Fruit fly (Drosophila melanogaster) whole organism, embryonic: ENCODE measurements around the gene pigs.

ENCODE experiments used
- Atf-2 ChIP-seq: fragments of 200-800 bp; sonication (Bioruptor generic); optimal IDR thresholded peaks from 2 replicates; lab custom pipeline; 2016; ENCODE audit warnings: missing biosample characterization, missing genetic modification characterization
- BtbVII ChIP-seq: fragments of 200-800 bp; sonication (Bioruptor generic); optimal IDR thresholded peaks from 3 replicates; lab custom pipeline; 2017; ENCODE audit warnings: missing biosample characterization, mild to moderate bottlenecking, missing genetic modification characterization
- CG10267 ChIP-seq: fragments of 200-800 bp; sonication (Bioruptor generic); optimal IDR thresholded peaks from 2 replicates; lab custom pipeline; 2018; ENCODE audit warnings: missing biosample characterization, mild to moderate bottlenecking, missing genetic modification characterization, moderate library complexity
- CG11696 ChIP-seq: fragments of 200-800 bp; sonication (Bioruptor generic); IDR thresholded peaks from 2 replicates; pipeline ENCODE4 v1.3.6; 2022; ENCODE audit warnings: missing biosample characterization, missing genetic modification characterization
- CG12155 ChIP-seq: fragments of 200-800 bp; sonication (Bioruptor generic); optimal IDR thresholded peaks from 3 replicates; lab custom pipeline; 2016; ENCODE audit warnings: missing biosample characterization, missing genetic modification characterization
- CG14965 ChIP-seq: fragments of 200-800 bp; sonication (Bioruptor generic); optimal IDR thresholded peaks from 2 replicates; lab custom pipeline; 2016; ENCODE audit warnings: missing biosample characterization, missing genetic modification characterization, borderline replicate concordance
- CG16779 ChIP-seq: fragments of 200-800 bp; sonication (Bioruptor generic); IDR thresholded peaks from 2 replicates; pipeline ENCODE4 v1.3.6; 2022; ENCODE audit warnings: missing biosample characterization, missing genetic modification characterization
- CG17385 ChIP-seq: fragments of 200-800 bp; sonication (Bioruptor generic); optimal IDR thresholded peaks from 3 replicates; lab custom pipeline; 2018; ENCODE audit warnings: missing biosample characterization, mild to moderate bottlenecking, missing genetic modification characterization
- CG18619 ChIP-seq: fragments of 200-800 bp; sonication (Bioruptor generic); optimal IDR thresholded peaks from 3 replicates; lab custom pipeline; 2017; ENCODE audit warnings: missing biosample characterization, mild to moderate bottlenecking, missing genetic modification characterization
- CG2116 ChIP-seq: fragments of 200-800 bp; sonication (Bioruptor generic); optimal IDR thresholded peaks from 3 replicates; lab custom pipeline; 2018; ENCODE audit warnings: missing biosample characterization, mild to moderate bottlenecking, missing genetic modification characterization
- CG30403 ChIP-seq: fragments of 200-800 bp; sonication (Bioruptor generic); optimal IDR thresholded peaks from 3 replicates; lab custom pipeline; 2016; ENCODE audit warnings: missing biosample characterization, missing genetic modification characterization
- CG31365 ChIP-seq: fragments of 200-800 bp; sonication (Bioruptor generic); optimal IDR thresholded peaks from 2 replicates; lab custom pipeline; 2018; ENCODE audit warnings: missing biosample characterization, mild to moderate bottlenecking, missing genetic modification characterization
- CG32532 ChIP-seq: fragments of 200-800 bp; sonication (Bioruptor generic); IDR thresholded peaks from 2 replicates; pipeline ENCODE4 v1.3.6; 2022; ENCODE audit warnings: missing biosample characterization, missing genetic modification characterization
- CG3847 ChIP-seq: fragments of 200-800 bp; sonication (Bioruptor generic); IDR thresholded peaks from 2 replicates; pipeline ENCODE4 v1.3.6; 2022; ENCODE audit warnings: missing biosample characterization, missing genetic modification characterization
- CG3995 ChIP-seq: fragments of 200-800 bp; sonication (Bioruptor generic); optimal IDR thresholded peaks from 3 replicates; lab custom pipeline; 2016; ENCODE audit warnings: missing biosample characterization, missing genetic modification characterization
- CG6272 ChIP-seq: fragments of 200-800 bp; sonication (Bioruptor generic); IDR thresholded peaks from 2 replicates; pipeline ENCODE4 v1.3.6; 2022; ENCODE audit warnings: missing biosample characterization, missing genetic modification characterization
- CG6689 ChIP-seq: fragments of 200-800 bp; sonication (Bioruptor generic); IDR thresholded peaks from 2 replicates; pipeline ENCODE4 v1.3.6; 2022; ENCODE audit warnings: missing biosample characterization, missing genetic modification characterization
- CG6813 ChIP-seq: fragments of 200-800 bp; sonication (Bioruptor generic); optimal IDR thresholded peaks from 2 replicates; lab custom pipeline; 2017; ENCODE audit warnings: missing biosample characterization, missing genetic modification characterization, mild to moderate bottlenecking, moderate library complexity, missing genetic modification reagents
- CG6854 ChIP-seq: fragments of 200-800 bp; sonication (Bioruptor generic); optimal IDR thresholded peaks from 3 replicates; lab custom pipeline; 2017; ENCODE audit warnings: missing biosample characterization, mild to moderate bottlenecking, missing genetic modification characterization
- CG7556 ChIP-seq: fragments of 200-800 bp; sonication (Bioruptor generic); optimal IDR thresholded peaks from 2 replicates; lab custom pipeline; 2017; ENCODE audit warnings: missing biosample characterization, mild to moderate bottlenecking, missing genetic modification characterization
- CG7786 ChIP-seq: fragments of 200-800 bp; sonication (Bioruptor generic); optimal IDR thresholded peaks from 2 replicates; lab custom pipeline; 2016; ENCODE audit warnings: missing biosample characterization, missing genetic modification characterization
- Dip2 ChIP-seq: fragments of 200-800 bp; sonication (Bioruptor generic); IDR thresholded peaks from 2 replicates; pipeline ENCODE4 v1.3.6; 2022; ENCODE audit warnings: missing biosample characterization, missing genetic modification characterization
- Dip3 ChIP-seq: fragments of 200-800 bp; sonication (Bioruptor generic); optimal IDR thresholded peaks from 3 replicates; lab custom pipeline; 2016; ENCODE audit warnings: missing biosample characterization, missing genetic modification characterization
- Dll ChIP-seq: fragments of 200-800 bp; sonication (Bioruptor generic); IDR thresholded peaks from 4 replicates; pipeline ENCODE4 v1.3.6; 2022; ENCODE audit warnings: missing biosample characterization, missing genetic modification characterization; ENCODE audit not compliant: partially characterized antibody
- Fer1 ChIP-seq: fragments of 200-800 bp; sonication (Bioruptor generic); optimal IDR thresholded peaks from 2 replicates; lab custom pipeline; 2017; ENCODE audit warnings: missing biosample characterization, mild to moderate bottlenecking, missing genetic modification characterization
- HLH4C ChIP-seq: fragments of 200-800 bp; sonication (Bioruptor generic); IDR thresholded peaks from 3 replicates; pipeline ENCODE4 v1.3.6; 2022; ENCODE audit warnings: missing biosample characterization, missing genetic modification characterization; ENCODE audit not compliant: partially characterized antibody
- MTF-1 ChIP-seq: fragments of 200-800 bp; sonication (Bioruptor generic); optimal IDR thresholded peaks from 2 replicates; lab custom pipeline; 2018; ENCODE audit warnings: missing biosample characterization, mild to moderate bottlenecking, missing genetic modification characterization, borderline replicate concordance
- Med ChIP-seq: fragments of 200-800 bp; sonication (Bioruptor generic); peaks from one replicate; lab custom pipeline; 2016; ENCODE audit warnings: missing biosample characterization, missing genetic modification characterization, mild to moderate bottlenecking, inconsistent platforms, moderate library complexity
- Ptx1 ChIP-seq: fragments of 200-800 bp; sonication (Bioruptor generic); IDR thresholded peaks from 2 replicates; pipeline ENCODE4 v1.3.6; 2022; ENCODE audit warnings: missing biosample characterization, missing genetic modification characterization
- TFAM ChIP-seq: fragments of 200-800 bp; sonication (Bioruptor generic); optimal IDR thresholded peaks from 2 replicates; lab custom pipeline; 2017; ENCODE audit warnings: missing biosample characterization, missing genetic modification characterization, inconsistent platforms
- ara ChIP-seq: fragments of 200-800 bp; sonication (Bioruptor generic); IDR thresholded peaks from 2 replicates; pipeline ENCODE4 v1.3.6; 2022; ENCODE audit warnings: missing biosample characterization, missing genetic modification characterization
- bcd ChIP-seq: fragments of 200-800 bp; sonication (Bioruptor generic); optimal IDR thresholded peaks from 2 replicates; lab custom pipeline; 2017; ENCODE audit warnings: missing biosample characterization, mild to moderate bottlenecking, missing genetic modification characterization
- bowl ChIP-seq: fragments of 200-800 bp; sonication (Bioruptor generic); IDR thresholded peaks from 2 replicates; pipeline ENCODE4 v1.3.6; 2022; ENCODE audit warnings: missing biosample characterization, missing genetic modification characterization
- disco-r ChIP-seq: fragments of 200-800 bp; sonication (Bioruptor generic); optimal IDR thresholded peaks from 2 replicates; lab custom pipeline; 2016; ENCODE audit warnings: missing biosample characterization, missing genetic modification characterization
- dpn ChIP-seq, 2 experiments: fragments of 200-800 bp; sonication (Bioruptor generic); optimal IDR thresholded peaks; 3 replicates each; lab custom pipeline; 2016; ENCODE audit warnings: missing biosample characterization in 2 of 2, missing genetic modification characterization in 2 of 2
- ewg ChIP-seq: fragments of 200-800 bp; sonication (Bioruptor generic); optimal IDR thresholded peaks from 3 replicates; lab custom pipeline; 2017; ENCODE audit warnings: mild to moderate bottlenecking, missing biosample characterization, missing genetic modification reagents, missing genetic modification characterization
- hb ChIP-seq: fragments of 200-800 bp; sonication (Bioruptor generic); IDR thresholded peaks from 3 replicates; pipeline ENCODE4 v1.3.6; 2022; ENCODE audit warnings: missing biosample characterization, missing genetic modification characterization; ENCODE audit not compliant: partially characterized antibody
- insv ChIP-seq, 2 experiments: fragments of 200-800 bp; sonication (Bioruptor generic); optimal IDR thresholded peaks; 3 replicates each; lab custom pipeline; 2016 to 2018; ENCODE audit warnings: missing biosample characterization in 2 of 2, missing genetic modification characterization in 2 of 2
- lbe ChIP-seq: fragments of 200-800 bp; sonication (Bioruptor generic); optimal IDR thresholded peaks from 2 replicates; lab custom pipeline; 2016; ENCODE audit warnings: missing biosample characterization, mild to moderate bottlenecking, missing genetic modification characterization
- lov ChIP-seq, 2 experiments: fragments of 200-800 bp in 1 of 2; fragments of >200 bp in 1 of 2; sonication (Bioruptor generic) in 1 of 2; IDR thresholded peaks in 1 of 2; optimal IDR thresholded peaks in 1 of 2; 2 replicates in 1 of 2; 3 replicates in 1 of 2; pipeline versions ENCODE4 v1.3.6 to Lab custom; 2017 to 2022; ENCODE audit warnings: missing biosample characterization in 1 of 2, missing genetic modification characterization in 1 of 2
- p53 ChIP-seq: fragments of 200-800 bp; sonication (Bioruptor generic); optimal IDR thresholded peaks from 2 replicates; lab custom pipeline; 2016; ENCODE audit warnings: missing biosample characterization, missing genetic modification characterization
- pita ChIP-seq: fragments of 200-800 bp; sonication (Bioruptor generic); optimal IDR thresholded peaks from 2 replicates; lab custom pipeline; 2017; ENCODE audit warnings: missing biosample characterization, mild to moderate bottlenecking, missing genetic modification characterization
- pzg ChIP-seq: fragments of 200-800 bp; sonication (Bioruptor generic); optimal IDR thresholded peaks from 3 replicates; lab custom pipeline; 2018; ENCODE audit warnings: missing biosample characterization, mild to moderate bottlenecking, missing genetic modification characterization, moderate library complexity
- repo ChIP-seq: fragments of 200-800 bp; sonication (Bioruptor generic); optimal IDR thresholded peaks from 2 replicates; lab custom pipeline; 2016; ENCODE audit warnings: missing biosample characterization, missing genetic modification characterization
- schlank ChIP-seq: fragments of 200-800 bp; sonication (Bioruptor generic); optimal IDR thresholded peaks from 2 replicates; lab custom pipeline; 2018; ENCODE audit warnings: missing biosample characterization, mild to moderate bottlenecking, missing genetic modification characterization
- sr ChIP-seq: fragments of 200-800 bp; sonication (Bioruptor generic); IDR thresholded peaks from 3 replicates; pipeline ENCODE4 v1.3.6; 2022; ENCODE audit warnings: missing biosample characterization, missing genetic modification characterization
- tgo ChIP-seq: fragments of 200-800 bp; sonication (Bioruptor generic); IDR thresholded peaks from 3 replicates; pipeline ENCODE4 v1.3.6; 2022; ENCODE audit warnings: missing biosample characterization, missing genetic modification characterization
- vvl ChIP-seq: fragments of 200-800 bp; sonication (Bioruptor generic); IDR thresholded peaks from 2 replicates; pipeline ENCODE4 v1.3.6; 2022; ENCODE audit warnings: missing biosample characterization, missing genetic modification characterization
- z ChIP-seq: fragments of 200-800 bp; sonication (Bioruptor generic); IDR thresholded peaks from 3 replicates; pipeline ENCODE4 v1.3.6; 2022; ENCODE audit warnings: missing biosample characterization, missing genetic modification characterization
- zen ChIP-seq: fragments of 200-800 bp; sonication (Bioruptor generic); optimal IDR thresholded peaks from 3 replicates; lab custom pipeline; 2018; ENCODE audit warnings: missing biosample characterization, mild to moderate bottlenecking, missing genetic modification characterization, moderate library complexity
- zf30C ChIP-seq: fragments of 200-800 bp; sonication (Bioruptor generic); optimal IDR thresholded peaks from 3 replicates; lab custom pipeline; 2018; ENCODE audit warnings: missing biosample characterization, mild to moderate bottlenecking, missing genetic modification characterization

Gene pigs

dm6 chrX:6661392-6661837 lies 61.6 kb downstream of the pigs start, which contains the start of the genes CG3224 and Ctr1A:
TSS of gene CG3224 (minus strand) at chrX:6661462.
TSS of gene Ctr1A (plus strand) at chrX:6661647.
- TF ChIP-seq CG7556 (GFP tag; lab: Kevin White, UChicago), result no peak
- TF ChIP-seq CG16779 (GFP tag; lab: Robert Waterston, UW), result no peak
- TF ChIP-seq bcd (GFP tag; lab: Kevin White, UChicago), result no peak
- TF ChIP-seq CG3847, result no peak
- TF ChIP-seq tgo (GFP tag; lab: Robert Waterston, UW), result no peak
- no peak for TF ChIP-seq schlank
- no peak for TF ChIP-seq hb (GFP tag; lab: Robert Waterston, UW)
- TF ChIP-seq TFAM (GFP tag; lab: Kevin White, UChicago), result no peak
- no peak for TF ChIP-seq vvl (GFP tag; lab: Robert Waterston, UW)
- no peak for TF ChIP-seq CG3995 (GFP tag; lab: Kevin White, UChicago)
- TF ChIP-seq CG30403, result no peak
- no peak for TF ChIP-seq lov (optimal IDR thresholded peaks at IDR 0.05; lab: Kevin White, UChicago)
- TF ChIP-seq lov (GFP tag; IDR thresholded peaks at IDR 0.05; lab: Robert Waterston, UW), result no peak
- no peak for TF ChIP-seq bowl (GFP tag; lab: Robert Waterston, UW)
- no peak for TF ChIP-seq sr (GFP tag; lab: Robert Waterston, UW)
- TF ChIP-seq zf30C (GFP tag; lab: Kevin White, UChicago), result peak; percentile 23
- TF ChIP-seq BtbVII (GFP tag; lab: Kevin White, UChicago), result no peak
- no peak for TF ChIP-seq MTF-1 (GFP tag; lab: Kevin White, UChicago)
- TF ChIP-seq CG31365 (tag; lab: Kevin White, UChicago), result no peak
- TF ChIP-seq p53 (GFP tag; lab: Kevin White, UChicago), result no peak
- no peak for TF ChIP-seq lbe (GFP tag; lab: Kevin White, UChicago)
- no peak for TF ChIP-seq Ptx1 (GFP tag; lab: Robert Waterston, UW)
- TF ChIP-seq Dip3, result no peak
- no peak for TF ChIP-seq CG18619
- TF ChIP-seq Dip2, result no peak
- TF ChIP-seq pzg (GFP tag; lab: Kevin White, UChicago), result peak; percentile 59
- no peak for TF ChIP-seq CG6689 (GFP tag; lab: Robert Waterston, UW)
- no peak for TF ChIP-seq CG14965 (GFP tag; lab: Kevin White, UChicago)
- no peak for TF ChIP-seq Fer1 (GFP tag; lab: Kevin White, UChicago)
- no peak for TF ChIP-seq CG6813 (GFP tag; lab: Kevin White, UChicago)
- no peak for TF ChIP-seq ewg
- peak in 1 of 2 experiments; percentile 11 for TF ChIP-seq insv (GFP tag; optimal IDR thresholded peaks at IDR 0.05; lab: Kevin White, UChicago)
- no peak for TF ChIP-seq CG6854
- no peak for TF ChIP-seq CG7786 (GFP tag; lab: Kevin White, UChicago)
- TF ChIP-seq CG6272 (GFP tag; lab: Robert Waterston, UW), result no peak
- no peak for TF ChIP-seq pita
- no peak for TF ChIP-seq repo
- TF ChIP-seq dpn (GFP tag; optimal IDR thresholded peaks at IDR 0.05; lab: Kevin White, UChicago), result no peak
- peak; percentile 55 for TF ChIP-seq CG2116
- TF ChIP-seq HLH4C (GFP tag; lab: Robert Waterston, UW), result no peak
- TF ChIP-seq CG11696, result no peak
- no peak for TF ChIP-seq disco-r (GFP tag; lab: Kevin White, UChicago)
- TF ChIP-seq Med, result peak; percentile 74
- peak; percentile 22 for TF ChIP-seq zen (tag; lab: Kevin White, UChicago)
- TF ChIP-seq CG32532, result no peak
- TF ChIP-seq ara (GFP tag; lab: Robert Waterston, UW), result no peak
- no peak for TF ChIP-seq Atf-2 (GFP tag; lab: Kevin White, UChicago)
- no peak for TF ChIP-seq z
- no peak for TF ChIP-seq CG17385
- no peak for TF ChIP-seq Dll (GFP tag; lab: Robert Waterston, UW)
- TF ChIP-seq CG10267, result peak; percentile 69
- TF ChIP-seq CG12155 (GFP tag; lab: Kevin White, UChicago), result no peak
